Fruit fly (Drosophila melanogaster): Measurements from ENCODE around the gene CG5506.

The CG5506 gene

dm6 chr3L:17925180-17925753 lies 41.1 kb upstream of the CG5506 start:
- TF ChIP-seq Pif1B (GFP tag; optimal IDR thresholded peaks at IDR 0.05): peak; percentile 22
- peak; percentile 99 for TF ChIP-seq EcR (GFP tag; optimal IDR thresholded peaks at IDR 0.05)
- TF ChIP-seq CG13204 (GFP tag; optimal IDR thresholded peaks at IDR 0.05): peak; percentile 37
- no peak for TF ChIP-seq fd96Ca (GFP tag; IDR thresholded peaks at IDR 0.05)
- peak; percentile 25 for TF ChIP-seq CG14655 (GFP tag; optimal IDR thresholded peaks at IDR 0.05)

dm6 chr3L:17924005-17924755 lies 40.0 kb upstream of the CG5506 start:
- TF ChIP-seq EcR (GFP tag; optimal IDR thresholded peaks at IDR 0.05) (no peak), Pif1B (GFP tag; optimal IDR thresholded peaks at IDR 0.05) (no peak), CG14655 (GFP tag; optimal IDR thresholded peaks at IDR 0.05) (no peak), Snoo (tag; optimal IDR thresholded peaks at IDR 0.05) (no peak), CG13204 (GFP tag; optimal IDR thresholded peaks at IDR 0.05) (no peak)

DNA sequence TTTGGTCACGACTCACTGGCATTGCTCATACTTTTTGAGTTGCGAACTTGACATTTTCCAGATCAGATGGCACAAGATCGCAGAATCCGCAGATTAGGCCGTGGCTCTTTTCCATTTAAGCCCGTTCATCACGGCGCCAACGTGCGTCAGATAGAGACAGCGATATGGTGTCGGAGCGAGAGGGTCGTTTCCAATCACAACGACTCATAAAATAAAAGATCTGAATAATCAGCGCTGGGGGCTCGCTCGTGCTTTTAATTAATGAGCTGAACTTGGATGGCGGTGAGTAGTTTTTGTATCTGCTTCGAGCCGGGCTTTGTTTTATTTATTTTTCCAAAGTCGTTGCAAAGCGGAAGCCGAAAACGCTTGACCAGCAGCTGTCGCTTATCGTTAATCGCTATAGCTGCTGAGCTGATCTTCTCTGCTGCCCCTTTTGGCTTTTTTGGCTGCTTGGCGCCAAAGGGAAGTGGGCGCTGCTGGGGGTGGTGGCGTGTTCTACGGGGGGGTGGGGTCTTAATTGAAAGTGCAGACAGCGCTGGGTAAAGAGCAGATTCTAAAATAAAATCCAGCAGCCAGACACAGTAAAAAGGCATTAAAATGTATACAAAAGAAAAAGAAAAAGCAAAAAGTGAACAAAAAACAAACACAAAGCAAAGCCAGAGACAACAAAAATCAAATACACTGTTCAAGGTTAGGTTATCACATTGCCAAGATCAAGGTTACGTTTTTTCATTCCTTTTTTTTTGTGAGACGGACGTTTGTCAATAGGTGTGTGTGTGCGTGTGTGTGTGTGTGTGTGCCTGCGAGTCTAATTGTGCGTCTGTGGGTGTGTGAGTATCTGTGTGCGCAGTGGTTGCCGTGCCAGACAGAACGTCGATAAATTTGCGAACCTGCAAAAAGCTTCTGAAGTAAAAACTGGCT lies 38.3 kb upstream of the CG5506 start:
- peak; percentile 31 for TF ChIP-seq EcR (GFP tag; optimal IDR thresholded peaks at IDR 0.05)
- no peak for TF ChIP-seq rn (GFP tag; IDR thresholded peaks at IDR 0.05)
- no peak for TF ChIP-seq D1 (tag; optimal IDR thresholded peaks at IDR 0.05)
- TF ChIP-seq CG9948 (tag; optimal IDR thresholded peaks at IDR 0.05): no peak
- no peak for TF ChIP-seq Ets98B (GFP tag; IDR thresholded peaks at IDR 0.05)
- TF ChIP-seq CG34367 (tag; optimal IDR thresholded peaks at IDR 0.05): no peak
- TF ChIP-seq CG32121 (GFP tag; IDR thresholded peaks at IDR 0.05): no peak

DNA sequence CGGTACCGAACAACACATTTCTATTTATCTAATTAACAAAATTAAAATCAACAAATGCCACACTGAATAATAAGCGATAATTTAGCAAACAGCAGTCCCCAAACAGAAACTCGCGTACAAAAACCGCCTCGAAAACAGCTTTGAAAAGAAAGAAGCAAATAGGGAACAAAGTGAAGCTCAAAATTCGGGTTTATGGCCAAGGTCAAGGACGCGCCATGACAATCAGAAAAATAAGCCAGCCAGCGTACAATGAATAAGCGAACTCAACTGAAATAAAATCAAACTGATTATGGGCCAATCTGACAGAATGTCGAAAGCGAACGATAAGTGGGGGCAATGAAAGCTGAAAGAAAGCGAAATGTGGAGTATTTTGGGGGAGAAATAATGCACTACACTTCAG lies 37.3 kb upstream of the CG5506 start:
- no peak for TF ChIP-seq EcR (GFP tag; optimal IDR thresholded peaks at IDR 0.05)
- no peak for TF ChIP-seq Pif1A (GFP tag; optimal IDR thresholded peaks at IDR 0.05)
- TF ChIP-seq CG4496 (GFP tag; IDR thresholded peaks at IDR 0.05): no peak
- no peak for TF ChIP-seq Snoo (tag; optimal IDR thresholded peaks at IDR 0.05)
- TF ChIP-seq CG34367 (tag; optimal IDR thresholded peaks at IDR 0.05): no peak
- no peak for TF ChIP-seq CG13204 (GFP tag; optimal IDR thresholded peaks at IDR 0.05)
- TF ChIP-seq Pif1B (GFP tag; optimal IDR thresholded peaks at IDR 0.05): no peak
- TF ChIP-seq CG9948 (tag; optimal IDR thresholded peaks at IDR 0.05): no peak
- no peak for TF ChIP-seq CG8301 (tag; optimal IDR thresholded peaks at IDR 0.05)
- TF ChIP-seq CG10348 (GFP tag; IDR thresholded peaks at IDR 0.05): no peak
- TF ChIP-seq gl (tag; optimal IDR thresholded peaks at IDR 0.05): no peak
- no peak for TF ChIP-seq CG17806 (tag; optimal IDR thresholded peaks at IDR 0.05)
- TF ChIP-seq CG15710 (tag; optimal IDR thresholded peaks at IDR 0.05): no peak
- no peak for TF ChIP-seq rn (GFP tag; IDR thresholded peaks at IDR 0.05)
- TF ChIP-seq Ets98B (GFP tag; IDR thresholded peaks at IDR 0.05): no peak
- TF ChIP-seq D1 (tag; optimal IDR thresholded peaks at IDR 0.05): no peak

DNA sequence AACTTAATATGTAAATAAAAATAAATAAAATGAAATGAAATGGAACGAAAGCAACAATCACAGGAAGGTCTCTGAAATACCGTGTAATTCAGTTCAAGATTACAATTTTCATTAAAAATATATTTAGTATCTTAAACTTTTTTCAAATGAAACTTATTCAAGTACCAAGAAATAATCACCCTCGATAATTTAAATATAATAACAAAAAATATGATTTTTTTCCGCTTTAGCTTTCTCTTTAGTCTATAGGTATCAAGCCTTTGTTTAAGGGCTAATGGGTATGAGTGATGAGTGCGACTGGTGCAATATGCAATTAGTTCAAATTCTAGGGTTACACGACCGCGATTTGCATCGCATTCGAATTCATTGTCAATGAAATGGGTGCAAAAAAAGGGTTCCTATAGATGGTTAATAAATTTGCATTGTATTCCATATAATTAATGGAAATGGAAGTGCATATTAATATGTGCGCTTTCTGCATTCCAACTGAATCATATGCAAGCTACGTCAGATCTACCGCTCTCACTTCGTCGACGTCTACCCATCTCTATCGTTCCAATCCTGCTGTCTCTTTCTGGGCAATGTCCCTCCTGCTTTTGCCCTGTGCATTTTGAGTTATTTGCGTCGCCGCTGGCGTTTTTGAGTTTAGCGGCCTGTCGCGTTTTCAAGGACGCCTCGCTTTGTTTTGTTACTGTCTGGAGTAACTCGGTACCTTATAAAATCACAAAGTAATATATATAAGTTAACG lies 33.7 kb upstream of the CG5506 start:
- TF ChIP-seq CG10348 (GFP tag; IDR thresholded peaks at IDR 0.05) (no peak), EcR (GFP tag; optimal IDR thresholded peaks at IDR 0.05) (peak; percentile 79), CG12605 (GFP tag; IDR thresholded peaks at IDR 0.05) (no peak), gl (tag; optimal IDR thresholded peaks at IDR 0.05) (no peak), CG34367 (tag; optimal IDR thresholded peaks at IDR 0.05) (no peak), rn (GFP tag; IDR thresholded peaks at IDR 0.05) (no peak), CG13204 (GFP tag; optimal IDR thresholded peaks at IDR 0.05) (peak; percentile 20), Pif1B (GFP tag; optimal IDR thresholded peaks at IDR 0.05) (no peak), Pif1A (GFP tag; optimal IDR thresholded peaks at IDR 0.05) (no peak)

DNA sequence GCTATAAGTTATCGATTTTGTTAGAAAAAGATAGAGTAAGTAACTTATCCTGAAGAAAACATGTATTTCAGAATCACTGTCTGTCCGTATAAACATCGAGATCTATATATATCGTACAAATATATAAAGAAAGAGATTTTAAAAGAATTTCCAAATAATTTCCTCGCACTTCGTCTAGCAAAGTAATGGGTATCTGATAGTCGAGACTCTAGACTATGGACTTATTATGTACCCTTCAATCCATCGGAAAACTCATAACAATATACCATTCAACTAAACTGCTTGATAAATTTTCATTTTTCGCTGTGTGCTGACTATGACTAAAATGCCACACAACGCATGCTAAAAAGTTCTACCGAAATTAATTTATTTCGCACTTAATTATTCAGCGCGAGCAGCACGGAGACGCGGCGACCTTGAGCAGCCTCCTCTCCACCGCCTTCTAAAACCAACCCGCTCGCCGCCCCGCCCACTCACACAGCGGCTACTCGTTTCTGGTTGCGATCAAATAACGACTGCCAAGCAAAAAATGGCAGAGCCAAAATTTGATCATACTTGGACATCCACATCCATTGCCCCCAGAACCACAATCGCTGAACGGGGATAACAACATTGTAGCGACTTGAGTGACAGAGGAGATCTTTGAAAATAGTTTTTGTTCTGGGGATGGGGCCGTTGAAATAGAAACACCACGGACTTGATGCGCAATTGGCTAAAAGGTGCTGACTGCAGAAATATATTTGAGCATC lies 31.8 kb upstream of the CG5506 start:
- no peak for TF ChIP-seq rn (GFP tag; IDR thresholded peaks at IDR 0.05)
- TF ChIP-seq fd96Ca (GFP tag; IDR thresholded peaks at IDR 0.05): no peak
- no peak for TF ChIP-seq Pif1B (GFP tag; optimal IDR thresholded peaks at IDR 0.05)
- TF ChIP-seq CG17806 (tag; optimal IDR thresholded peaks at IDR 0.05): no peak
- no peak for TF ChIP-seq CG12605 (GFP tag; IDR thresholded peaks at IDR 0.05)
- no peak for TF ChIP-seq CG8159 (tag; optimal IDR thresholded peaks at IDR 0.05)
- TF ChIP-seq gl (tag; optimal IDR thresholded peaks at IDR 0.05): no peak
- TF ChIP-seq CG10348 (GFP tag; IDR thresholded peaks at IDR 0.05): no peak
